Worm (Caenorhabditis elegans) whole organism, late embryonic: ENCODE measurements around the gene srh-97.

Source experiments
- F13H6.1 ChIP-seq: sonication (generic microtip); optimal IDR thresholded peaks from 2 replicates; lab custom pipeline; 2016; ENCODE audit warnings: missing genetic modification characterization, missing compliant biosample characterization
- K09A11.1 ChIP-seq: sonication (generic microtip); optimal IDR thresholded peaks from 2 replicates; lab custom pipeline; 2017; ENCODE audit warnings: antibody characterized with exemption, mild to moderate bottlenecking, missing genetic modification characterization, missing compliant biosample characterization; ENCODE audit not compliant: insufficient read depth
- ceh-24 ChIP-seq: sonication (generic microtip); optimal IDR thresholded peaks from 2 replicates; lab custom pipeline; 2016; ENCODE audit warnings: mild to moderate bottlenecking, missing genetic modification characterization, missing compliant biosample characterization
- ceh-48 ChIP-seq: sonication (generic microtip); optimal IDR thresholded peaks from 2 replicates; lab custom pipeline; 2016; ENCODE audit warnings: missing genetic modification characterization, inconsistent platforms, missing compliant biosample characterization
- fkh-10 ChIP-seq: fragments of 150-350 bp; optimal IDR thresholded peaks from 2 replicates; lab custom pipeline; 2014; ENCODE audit warnings: missing biosample characterization, missing genetic modification reagents, missing genetic modification characterization
- fkh-6 ChIP-seq: sonication (generic microtip); optimal IDR thresholded peaks from 2 replicates; lab custom pipeline; 2016; ENCODE audit warnings: missing genetic modification characterization, missing compliant biosample characterization
- mec-3 ChIP-seq: sonication (generic microtip); optimal IDR thresholded peaks from 2 replicates; lab custom pipeline; 2016; ENCODE audit warnings: borderline replicate concordance, missing genetic modification characterization, missing compliant biosample characterization
- nhr-232 ChIP-seq: sonication (generic microtip); optimal IDR thresholded peaks from 2 replicates; lab custom pipeline; 2016; ENCODE audit warnings: missing genetic modification characterization, missing compliant biosample characterization
- npax-4 ChIP-seq: sonication (generic microtip); optimal IDR thresholded peaks from 2 replicates; lab custom pipeline; 2016; ENCODE audit warnings: missing genetic modification characterization, missing compliant biosample characterization
- pros-1 ChIP-seq: fragments of 150-350 bp; optimal IDR thresholded peaks from 2 replicates; lab custom pipeline; 2014; ENCODE audit warnings: missing biosample characterization, missing genetic modification reagents, missing genetic modification characterization
- ref-2 ChIP-seq: sonication (generic microtip); optimal IDR thresholded peaks from 2 replicates; lab custom pipeline; 2016; ENCODE audit warnings: missing genetic modification characterization, missing compliant biosample characterization
- sox-4 ChIP-seq: sonication (generic microtip); optimal IDR thresholded peaks from 2 replicates; lab custom pipeline; 2017; ENCODE audit warnings: mild to moderate bottlenecking, missing genetic modification characterization, inconsistent platforms, missing compliant biosample characterization
- unc-3 ChIP-seq, 2 experiments: fragments of 200-800 bp in 1 of 2; sonication (Bioruptor generic) in 1 of 2; sonication (generic microtip) in 1 of 2; conservative IDR thresholded peaks in 1 of 2; optimal IDR thresholded peaks in 1 of 2; 2 replicates each; pipeline versions ENCODE4 v1.3.6 to Lab custom; 2016 to 2022; ENCODE audit warnings: missing compliant biosample characterization in 2 of 2, missing genetic modification characterization in 2 of 2, missing genetic modification reagents in 1 of 2
- unc-55 ChIP-seq: sonication (generic microtip); optimal IDR thresholded peaks from 2 replicates; lab custom pipeline; 2017; ENCODE audit warnings: missing biosample characterization, missing genetic modification reagents, missing genetic modification characterization
- unc-86 ChIP-seq: sonication (generic microtip); optimal IDR thresholded peaks from 2 replicates; lab custom pipeline; 2016; ENCODE audit warnings: missing genetic modification characterization, missing compliant biosample characterization

Gene srh-97

DNA sequence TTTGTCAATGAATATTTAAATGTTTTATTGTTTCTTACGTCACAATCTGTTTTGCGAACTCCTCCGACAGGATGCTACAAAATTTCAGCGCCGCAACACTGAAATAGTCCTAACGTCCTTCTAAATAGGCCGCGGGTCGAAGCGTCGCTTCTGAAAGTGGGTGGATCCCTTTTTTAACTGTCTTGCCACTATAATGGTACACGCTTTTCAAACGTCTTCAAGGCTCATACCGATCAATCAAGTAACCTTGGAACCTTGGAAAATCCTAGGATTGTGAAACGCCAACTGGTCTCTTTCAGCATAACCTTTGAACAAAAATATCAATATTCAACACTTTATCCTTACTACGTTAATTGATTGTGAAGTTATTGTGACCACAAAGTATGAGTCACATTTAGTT lies 49.7 kb downstream of the srh-97 start:
- TF ChIP-seq F13H6.1 (tag; lab: Kevin White, UChicago) (no peak), ref-2 (tag; lab: Kevin White, UChicago) (no peak), sox-4 (tag; lab: Kevin White, UChicago) (no peak), ceh-24 (tag; lab: Kevin White, UChicago) (no peak), nhr-232 (tag; lab: Kevin White, UChicago) (no peak), npax-4 (tag; lab: Kevin White, UChicago) (no peak), unc-86 (tag; lab: Kevin White, UChicago) (no peak), fkh-10 (GFP tag; lab: Kevin White, UChicago) (no peak), pros-1 (tag; lab: Kevin White, UChicago) (no peak), mec-3 (tag; lab: Kevin White, UChicago) (no peak), ceh-48 (no peak)

DNA sequence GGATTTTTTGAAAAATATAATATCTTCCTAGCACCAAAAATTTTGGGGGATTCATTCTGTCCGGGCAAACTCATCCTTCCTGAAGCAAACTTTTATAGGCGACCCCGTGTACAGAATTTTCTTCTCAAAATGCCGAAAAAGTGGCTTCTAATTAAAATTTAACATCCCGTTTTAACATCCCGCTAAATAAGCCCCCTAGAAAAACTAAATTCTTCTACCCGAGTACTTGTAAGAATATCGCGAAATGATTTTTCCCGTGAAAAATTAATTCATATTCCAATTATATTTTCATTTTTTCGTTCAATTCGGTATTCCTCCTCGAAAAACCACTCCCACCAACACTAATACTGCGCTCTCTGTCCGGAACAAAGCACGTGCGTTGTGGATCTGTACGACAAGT lies 52.0 kb downstream of the srh-97 start, which contains the start of gene T05E12.8:
Gene T05E12.8 (plus strand): TSS at position 301 of the 400 bp plus-strand sequence.
- TF ChIP-seq K09A11.1 (no peak), unc-55 (GFP tag; lab: Kevin White, UChicago) (no peak), unc-3 (GFP tag; conservative IDR thresholded peaks at IDR 0.05; lab: Robert Waterston, UW) (no peak), unc-3 (tag; optimal IDR thresholded peaks at IDR 0.05; lab: Kevin White, UChicago) (no peak), fkh-6 (no peak)
- TF ChIP-seq, all 69 proteins: peak for 0
